Fruit fly (Drosophila melanogaster): ENCODE data around the gene Prp40.
A peak's percentile ranks its signal among the peaks of the same experiment; 100 is the strongest.

Gene Prp40

dm6 chr2L:3055710-3056447, 32.9 kb downstream of the Prp40 start (continued):
- peak; percentile 52 for TF ChIP-seq Ptx1 (GFP tag; IDR thresholded peaks at IDR 0.05)
- no peak for TF ChIP-seq Bteb2 (GFP tag; optimal IDR thresholded peaks at IDR 0.05)
- TF ChIP-seq ap (GFP tag; IDR thresholded peaks at IDR 0.05): no peak
- TF ChIP-seq lab (GFP tag; optimal IDR thresholded peaks at IDR 0.05): peak; percentile 51
- no peak for TF ChIP-seq ab (GFP tag; optimal IDR thresholded peaks at IDR 0.05)
- TF ChIP-seq cg (GFP tag; optimal IDR thresholded peaks at IDR 0.05): no peak
- no peak for TF ChIP-seq CG12236 (GFP tag; optimal IDR thresholded peaks at IDR 0.05)
- no peak for TF ChIP-seq CG1529 (GFP tag; optimal IDR thresholded peaks at IDR 0.05)
- peak; percentile 50 for TF ChIP-seq lilli (GFP tag; optimal IDR thresholded peaks at IDR 0.05)
- TF ChIP-seq CG31441 (GFP tag; IDR thresholded peaks at IDR 0.05): peak; percentile 48
- no peak for TF ChIP-seq CG1792 (GFP tag; optimal IDR thresholded peaks at IDR 0.05)
- no peak for TF ChIP-seq bsh (GFP tag; optimal IDR thresholded peaks at IDR 0.05)
- no peak for TF ChIP-seq vfl (GFP tag; optimal IDR thresholded peaks at IDR 0.05)
- TF ChIP-seq CG12155 (GFP tag; optimal IDR thresholded peaks at IDR 0.05): peak; percentile 23
- TF ChIP-seq CG5953 (GFP tag; IDR thresholded peaks at IDR 0.05): no peak
- TF ChIP-seq danr (GFP tag; IDR thresholded peaks at IDR 0.05): no peak
- TF ChIP-seq tin (GFP tag; optimal IDR thresholded peaks at IDR 0.05): peak; percentile 31
- TF ChIP-seq Med (GFP tag): peak; percentile 27
- no peak for TF ChIP-seq sisA (GFP tag; IDR thresholded peaks at IDR 0.05)
- TF ChIP-seq knrl (GFP tag; IDR thresholded peaks at IDR 0.05; ENCODE audit: partially characterized antibody): 0 out of 3 replicates have a peak, but pooled peaks have one; percentile 25
- TF ChIP-seq pnt (GFP tag; optimal IDR thresholded peaks at IDR 0.05): peak; percentile 31
- TF ChIP-seq CG6654 (GFP tag; optimal IDR thresholded peaks at IDR 0.05): no peak
- TF ChIP-seq schlank (tag; optimal IDR thresholded peaks at IDR 0.05): no peak
- TF ChIP-seq tll (GFP tag; optimal IDR thresholded peaks at IDR 0.05): no peak
- peak; percentile 33 for TF ChIP-seq Ssrp (tag; optimal IDR thresholded peaks at IDR 0.05)
- no peak for TF ChIP-seq H2.0 (GFP tag; IDR thresholded peaks at IDR 0.05)
- no peak for TF ChIP-seq sc (optimal IDR thresholded peaks at IDR 0.05)
- TF ChIP-seq sc (GFP tag; optimal IDR thresholded peaks at IDR 0.05): peak; percentile 22
- no peak for TF ChIP-seq Kr (GFP tag; optimal IDR thresholded peaks at IDR 0.05)
- TF ChIP-seq da (GFP tag; optimal IDR thresholded peaks at IDR 0.05): no peak
- TF ChIP-seq nau (GFP tag; optimal IDR thresholded peaks at IDR 0.05): no peak
- TF ChIP-seq CG17829 (tag; optimal IDR thresholded peaks at IDR 0.05): no peak
- TF ChIP-seq Dbx (GFP tag; IDR thresholded peaks at IDR 0.05): no peak
- no peak for TF ChIP-seq Dfd (GFP tag; optimal IDR thresholded peaks at IDR 0.05)
- peak; percentile 50 for TF ChIP-seq BEAF-32 (GFP tag; optimal IDR thresholded peaks at IDR 0.05)
- TF ChIP-seq Camta (GFP tag; optimal IDR thresholded peaks at IDR 0.05): peak; percentile 30
- TF ChIP-seq mam (GFP tag; optimal IDR thresholded peaks at IDR 0.05): peak; percentile 52
- TF ChIP-seq Hr51 (GFP tag; optimal IDR thresholded peaks at IDR 0.05): peak; percentile 5 to 56
- TF ChIP-seq CG10654 (GFP tag; optimal IDR thresholded peaks at IDR 0.05): no peak
- peak; percentile 45 for TF ChIP-seq Neu2 (GFP tag; optimal IDR thresholded peaks at IDR 0.05; ENCODE audit: borderline replicate concordance)
- peak; percentile 59 for TF ChIP-seq dmrt99B (tag; optimal IDR thresholded peaks at IDR 0.05)
- TF ChIP-seq scrt (GFP tag; optimal IDR thresholded peaks at IDR 0.05): peak; percentile 6
- TF ChIP-seq CG12744 (GFP tag; optimal IDR thresholded peaks at IDR 0.05): no peak
- TF ChIP-seq CG1233 (GFP tag; optimal IDR thresholded peaks at IDR 0.05): peak; percentile 12
- TF ChIP-seq C15 (GFP tag; IDR thresholded peaks at IDR 0.05): no peak
- no peak for TF ChIP-seq Ravus (GFP tag; IDR thresholded peaks at IDR 0.05)
- TF ChIP-seq Bdp1 (GFP tag; optimal IDR thresholded peaks at IDR 0.05): peak; percentile 11
- TF ChIP-seq CG17385 (GFP tag; optimal IDR thresholded peaks at IDR 0.05): no peak
- no peak for TF ChIP-seq CG3163 (GFP tag; optimal IDR thresholded peaks at IDR 0.05)
- peak; percentile 21 for TF ChIP-seq pzg (GFP tag; optimal IDR thresholded peaks at IDR 0.05)
